Fruit fly (Drosophila melanogaster) whole organism, wandering third instar larva: ENCODE results near the gene CG5235.

Source experiments
- Abd-B ChIP-seq: fragments of >200 bp; optimal IDR thresholded peaks from 2 replicates; lab custom pipeline; 2017; ENCODE audit warnings: missing biosample characterization, missing genetic modification characterization
- CrebA ChIP-seq: fragments of 200-800 bp; sonication (Bioruptor generic); optimal IDR thresholded peaks from 2 replicates; lab custom pipeline; 2016; ENCODE audit warnings: missing biosample characterization, mild to moderate bottlenecking, missing genetic modification characterization, borderline replicate concordance
- Dfd ChIP-seq: fragments of >200 bp; optimal IDR thresholded peaks from 2 replicates; lab custom pipeline; 2017; ENCODE audit warnings: missing biosample characterization, missing genetic modification characterization
- Rel ChIP-seq, 2 experiments: fragments of 200-800 bp; sonication (Bioruptor generic) in 1 of 2; optimal IDR thresholded peaks; 2 replicates in 1 of 2; 3 replicates in 1 of 2; lab custom pipeline; 2016 to 2019; ENCODE audit warnings: mild to moderate bottlenecking in 2 of 2, missing biosample characterization in 2 of 2, missing genetic modification characterization in 2 of 2, moderate library complexity in 1 of 2
- Vsx2 ChIP-seq: fragments of 200-300, 225-300 bp; sonication (Bioruptor generic); optimal IDR thresholded peaks from 2 replicates; lab custom pipeline; 2018; ENCODE audit warnings: missing biosample characterization, missing genetic modification characterization; ENCODE audit not compliant: partially characterized antibody
- dmrt93B ChIP-seq: fragments of 200-800 bp; sonication (Bioruptor generic); optimal IDR thresholded peaks from 2 replicates; lab custom pipeline; 2018; ENCODE audit warnings: missing biosample characterization, mild to moderate bottlenecking, missing genetic modification characterization
- ey ChIP-seq: fragments of 200-800 bp; sonication (Bioruptor generic); optimal IDR thresholded peaks from 2 replicates; lab custom pipeline; 2016; ENCODE audit warnings: missing biosample characterization, missing genetic modification characterization
- fru ChIP-seq: fragments of 200-800 bp; sonication (Bioruptor generic); optimal IDR thresholded peaks from 3 replicates; lab custom pipeline; 2016; ENCODE audit warnings: missing biosample characterization, mild to moderate bottlenecking, missing genetic modification characterization
- h ChIP-seq: fragments of 200-800 bp; sonication (Bioruptor generic); optimal IDR thresholded peaks from 3 replicates; lab custom pipeline; 2016; ENCODE audit warnings: missing biosample characterization, mild to moderate bottlenecking, missing genetic modification characterization
- lola ChIP-seq: fragments of >200 bp; optimal IDR thresholded peaks from 2 replicates; lab custom pipeline; 2017; ENCODE audit warnings: missing biosample characterization, missing genetic modification characterization
- pan ChIP-seq: fragments of >200 bp; optimal IDR thresholded peaks from 2 replicates; lab custom pipeline; 2017
- sage ChIP-seq: fragments of 200-800 bp; sonication (Bioruptor generic); optimal IDR thresholded peaks from 2 replicates; lab custom pipeline; 2016; ENCODE audit warnings: missing biosample characterization, mild to moderate bottlenecking, missing genetic modification characterization
- usp ChIP-seq: fragments of >200 bp; optimal IDR thresholded peaks from 2 replicates; lab custom pipeline; 2017; ENCODE audit warnings: missing biosample characterization, missing genetic modification characterization
- woc ChIP-seq: sonication (Bioruptor generic); optimal IDR thresholded peaks from 2 replicates; lab custom pipeline; 2016; ENCODE audit warnings: missing biosample characterization, mild to moderate bottlenecking, missing genetic modification characterization

DNA sequence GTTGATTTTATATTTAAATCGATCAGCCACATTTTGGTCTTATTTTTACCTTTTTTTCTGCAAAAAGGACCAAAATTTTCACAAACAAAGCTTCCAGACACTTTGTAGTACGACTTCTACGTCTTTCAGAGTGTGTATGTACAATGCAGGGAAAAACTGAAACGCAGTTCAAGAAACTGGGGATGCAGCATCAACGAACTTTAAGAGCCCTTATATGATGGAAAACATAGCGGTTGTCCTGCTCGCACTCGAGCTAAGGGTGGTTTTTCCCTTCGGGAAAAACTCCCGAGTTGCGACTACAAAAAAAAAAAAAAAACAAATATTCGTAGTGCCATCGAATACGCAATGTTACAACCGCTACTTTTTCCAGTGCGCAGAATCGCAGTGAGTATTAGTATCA, 49.8 kb downstream of the CG5235 start:
- TF ChIP-seq pan (lab: Kevin White, UChicago) (no peak), Rel (GFP tag; optimal IDR thresholded peaks at IDR 0.05; lab: Kevin White, UChicago) (no peak), Rel (tag; optimal IDR thresholded peaks at IDR 0.05; lab: Kevin White, UChicago) (no peak), Abd-B (GFP tag; lab: Kevin White, UChicago) (no peak), Vsx2 (GFP tag; lab: Kevin White, UChicago) (no peak), fru (no peak), dmrt93B (GFP tag; lab: Kevin White, UChicago) (no peak), Dfd (GFP tag; lab: Kevin White, UChicago) (no peak), woc (GFP tag; lab: Kevin White, UChicago) (no peak), h (GFP tag; lab: Kevin White, UChicago) (no peak), lola (GFP tag; lab: Kevin White, UChicago) (no peak), ey (no peak), sage (GFP tag; lab: Kevin White, UChicago) (no peak), usp (GFP tag; lab: Kevin White, UChicago) (no peak), CrebA (no peak)
